Worm (Caenorhabditis elegans): ENCODE results near the gene hrg-4.

DNA sequence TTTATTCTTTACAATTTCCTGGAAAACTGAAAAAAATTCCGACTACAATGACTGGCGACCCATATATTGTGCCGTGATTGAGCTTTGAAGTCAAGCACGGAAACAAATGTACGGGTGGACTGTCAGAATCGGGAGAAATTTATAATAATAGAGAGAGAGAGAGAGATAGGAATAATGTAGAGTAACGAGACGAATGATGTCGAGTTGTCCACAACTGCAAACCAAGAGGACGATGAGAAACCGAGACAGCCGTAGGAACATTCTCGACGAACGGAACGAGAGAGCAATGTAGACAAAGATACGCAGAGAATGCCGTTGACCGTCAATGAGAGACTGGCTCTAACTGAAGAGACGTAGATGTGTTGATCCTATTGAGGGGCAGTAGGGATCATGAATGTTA lies 3.2 kb downstream of the hrg-4 start:
- TF ChIP-seq pha-4 (tag; optimal IDR thresholded peaks at IDR 0.05) = peak; percentile 97
- peak; percentile 42 for TF ChIP-seq unc-120 (tag; optimal IDR thresholded peaks at IDR 0.05; ENCODE audit: poor library complexity, severe bottlenecking)
- TF ChIP-seq elt-1 (tag; optimal IDR thresholded peaks at IDR 0.05; ENCODE audit: borderline replicate concordance, insufficient read depth) = peak; percentile 72
- peak; percentile 72 for TF ChIP-seq ces-1 (GFP tag; optimal IDR thresholded peaks at IDR 0.05)
- no peak for TF ChIP-seq blmp-1 (tag; optimal IDR thresholded peaks at IDR 0.05)
- TF ChIP-seq snpc-4 (tag; optimal IDR thresholded peaks at IDR 0.05) = no peak
- TF ChIP-seq sem-2 (GFP tag; optimal IDR thresholded peaks at IDR 0.05) = no peak
- no peak for TF ChIP-seq zip-8 (tag; optimal IDR thresholded peaks at IDR 0.05)
- TF ChIP-seq mep-1 (tag; optimal IDR thresholded peaks at IDR 0.05) = peak; percentile 80
